Worm (Caenorhabditis elegans) whole organism, L4/young adult: Measurements from ENCODE around the gene mop-25.2.

Source experiments
- W03F9.2 ChIP-seq: fragments of 150-350 bp; optimal IDR thresholded peaks from 2 replicates; lab custom pipeline; 2014; ENCODE audit warnings: missing biosample characterization, missing genetic modification characterization
- him-1 ChIP-seq: sonication (generic microtip); optimal IDR thresholded peaks from 2 replicates; lab custom pipeline; 2016; ENCODE audit warnings: missing genotype, missing genetic modification reagents, missing genetic modification characterization, missing compliant biosample characterization

ce11 chrII:9724464-9724863, 21.0 kb upstream of the mop-25.2 start, which contains the start of gene cutl-2:
- TF ChIP-seq him-1 (tag; lab: Kevin White, UChicago) (no peak), W03F9.2 (tag; lab: Kevin White, UChicago) (no peak)
